Worm (Caenorhabditis elegans) whole organism, mixed stage, embryonic: ENCODE data around the gene T28F12.1.
"Not testable (repeated sequence)": the region's sequence is repeated elsewhere in the genome, so short reads cannot be mapped to it uniquely, and the experiment has no call there.

ENCODE experiments used
- M03D4.4 ChIP-seq: sonication (generic microtip); optimal IDR thresholded peaks from 2 replicates; lab custom pipeline; 2017; ENCODE audit warnings: mild to moderate bottlenecking, missing genetic modification characterization, missing compliant biosample characterization
- ceh-83 ChIP-seq: fragments of 200-800 bp; sonication (Bioruptor generic); optimal IDR thresholded peaks from 2 replicates; lab custom pipeline; 2018; ENCODE audit warnings: mild to moderate bottlenecking, missing genetic modification characterization, missing compliant biosample characterization
- ces-1 ChIP-seq: fragments of 150-350 bp; optimal IDR thresholded peaks from 2 replicates; lab custom pipeline; 2014; ENCODE audit warnings: missing biosample characterization, missing genetic modification reagents, missing genetic modification characterization
- lin-13 ChIP-seq: fragments of 150-350 bp; optimal IDR thresholded peaks from 2 replicates; lab custom pipeline; 2014; ENCODE audit warnings: missing biosample characterization, missing genetic modification characterization
- mls-2 ChIP-seq: sonication (generic microtip); optimal IDR thresholded peaks from 2 replicates; lab custom pipeline; 2016; ENCODE audit warnings: mild to moderate bottlenecking, missing genetic modification characterization, moderate library complexity, missing compliant biosample characterization
- nhr-237 ChIP-seq: fragments of 150-350 bp; optimal IDR thresholded peaks from 2 replicates; lab custom pipeline; 2014; ENCODE audit warnings: missing biosample characterization, missing genetic modification characterization
- nhr-76 ChIP-seq: sonication (generic microtip); optimal IDR thresholded peaks from 2 replicates; lab custom pipeline; 2017; ENCODE audit warnings: missing biosample characterization, missing genetic modification characterization
- snpc-4 ChIP-seq: fragments of 150-350 bp; optimal IDR thresholded peaks from 2 replicates; lab custom pipeline; 2014; ENCODE audit warnings: missing biosample characterization, missing genetic modification characterization
- unc-39 ChIP-seq: fragments of 150-350 bp; optimal IDR thresholded peaks from 2 replicates; lab custom pipeline; 2014; ENCODE audit warnings: missing biosample characterization, missing genetic modification characterization
- unc-62 ChIP-seq: fragments of 150-350 bp; optimal IDR thresholded peaks from 2 replicates; lab custom pipeline; 2014; ENCODE audit warnings: missing biosample characterization, missing genetic modification reagents, missing genetic modification characterization
- ztf-11 ChIP-seq: fragments of 150-350 bp; optimal IDR thresholded peaks from 2 replicates; lab custom pipeline; 2014; ENCODE audit warnings: missing biosample characterization, missing genetic modification characterization

DNA sequence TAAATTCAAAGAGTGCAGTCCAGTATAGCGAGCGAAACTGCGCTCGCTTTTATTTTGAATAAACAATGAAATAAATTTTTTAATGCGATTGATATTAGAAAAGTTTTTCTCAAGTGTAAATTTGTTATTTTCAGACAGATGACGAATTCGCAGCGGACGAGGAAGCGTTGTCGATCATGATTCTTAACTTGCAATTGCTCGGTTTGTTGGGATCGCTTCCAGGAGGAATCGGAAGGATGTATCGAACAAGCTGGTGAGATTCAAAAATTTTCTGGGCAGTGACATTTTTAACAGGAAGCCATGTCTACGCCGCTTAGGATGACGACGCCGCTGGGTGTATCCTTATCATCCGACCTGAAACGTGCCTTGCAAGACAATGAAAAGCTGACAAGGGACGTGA is 40.7 kb downstream of the T28F12.1 start, which contains the start of gene Y61A9LA.12:
- TF ChIP-seq mls-2 (tag; lab: Kevin White, UChicago); ztf-11; unc-62 (GFP tag; lab: Kevin White, UChicago); unc-39 (tag; lab: Kevin White, UChicago); lin-13 (tag; lab: Kevin White, UChicago); ces-1 (GFP tag; lab: Kevin White, UChicago); snpc-4 (tag; lab: Kevin White, UChicago); nhr-76 (tag; lab: Kevin White, UChicago); ceh-83; nhr-237 (tag; lab: Kevin White, UChicago); M03D4.4 (tag; lab: Kevin White, UChicago): not testable (repeated sequence)
